Fruit fly (Drosophila melanogaster) whole organism, adult: ENCODE results near the gene CG13252.

ENCODE experiments used
- CG11617 ChIP-seq: fragments of 200-800 bp; sonication (Bioruptor generic); optimal IDR thresholded peaks from 2 replicates; lab custom pipeline; 2017; ENCODE audit warnings: mild to moderate bottlenecking, missing biosample characterization, missing genetic modification reagents, missing genetic modification characterization
- CG12768 ChIP-seq: fragments of 200-800 bp; sonication (Bioruptor generic); optimal IDR thresholded peaks from 2 replicates; lab custom pipeline; 2017; ENCODE audit warnings: missing biosample characterization, missing genetic modification characterization, mild to moderate bottlenecking, moderate library complexity, missing genetic modification reagents
- cic ChIP-seq: fragments of 200-800 bp; sonication (Bioruptor generic); optimal IDR thresholded peaks from 2 replicates; lab custom pipeline; 2017; ENCODE audit warnings: missing biosample characterization, mild to moderate bottlenecking, missing genetic modification characterization, moderate library complexity

dm6 chr3L:20789299-20789698, 58.9 kb downstream of the CG13252 start:
- no peak for TF ChIP-seq CG12768 (GFP tag; lab: Kevin White, UChicago)
- no peak for TF ChIP-seq CG11617
- TF ChIP-seq cic (GFP tag; lab: Kevin White, UChicago): no peak
